Worm (Caenorhabditis elegans) whole organism, late embryonic: ENCODE results near the gene clec-175.
A peak's percentile ranks its signal among the peaks of the same experiment; 100 is the strongest.

Experiments used
- C08G9.2 ChIP-seq: sonication (generic microtip); optimal IDR thresholded peaks from 2 replicates; lab custom pipeline; 2016; ENCODE audit warnings: mild to moderate bottlenecking, missing genetic modification characterization, moderate library complexity, missing compliant biosample characterization
- C38D4.7 ChIP-seq: fragments of 200-800 bp; sonication (Bioruptor generic); optimal IDR thresholded peaks from 2 replicates; lab custom pipeline; 2018; ENCODE audit warnings: mild to moderate bottlenecking, missing genetic modification characterization, moderate library complexity, missing compliant biosample characterization
- F13H6.1 ChIP-seq: sonication (generic microtip); optimal IDR thresholded peaks from 2 replicates; lab custom pipeline; 2016; ENCODE audit warnings: missing genetic modification characterization, missing compliant biosample characterization
- Y22D7AL.16 ChIP-seq: sonication (generic microtip); optimal IDR thresholded peaks from 2 replicates; lab custom pipeline; 2016; ENCODE audit warnings: missing genetic modification characterization, missing compliant biosample characterization
- ama-1 ChIP-seq: fragments of 150-350 bp; optimal IDR thresholded peaks from 2 replicates; lab custom pipeline; 2014
- ceh-14 ChIP-seq: sonication (generic microtip); optimal IDR thresholded peaks from 2 replicates; lab custom pipeline; 2016; ENCODE audit warnings: missing genotype, missing genetic modification characterization, missing compliant biosample characterization
- ceh-18 ChIP-seq: sonication (generic microtip); optimal IDR thresholded peaks from 2 replicates; lab custom pipeline; 2016; ENCODE audit warnings: missing genetic modification characterization, missing compliant biosample characterization
- ceh-19 ChIP-seq: fragments of 200-800 bp; sonication (Bioruptor generic); optimal IDR thresholded peaks from 2 replicates; lab custom pipeline; 2018; ENCODE audit warnings: mild to moderate bottlenecking, missing genetic modification characterization, missing compliant biosample characterization
- ceh-22 ChIP-seq: sonication (generic microtip); optimal IDR thresholded peaks from 2 replicates; lab custom pipeline; 2017; ENCODE audit warnings: missing biosample characterization, missing genetic modification characterization
- ceh-24 ChIP-seq: sonication (generic microtip); optimal IDR thresholded peaks from 2 replicates; lab custom pipeline; 2016; ENCODE audit warnings: mild to moderate bottlenecking, missing genetic modification characterization, missing compliant biosample characterization
- ceh-30 ChIP-seq: fragments of 150-350 bp; optimal IDR thresholded peaks from 2 replicates; lab custom pipeline; 2014; ENCODE audit warnings: missing biosample characterization, missing genetic modification characterization
- ceh-31 ChIP-seq: sonication (generic microtip); optimal IDR thresholded peaks from 2 replicates; lab custom pipeline; 2016; ENCODE audit warnings: missing genetic modification characterization, missing compliant biosample characterization
- ceh-34 ChIP-seq: sonication (generic microtip); optimal IDR thresholded peaks from 2 replicates; lab custom pipeline; 2016; ENCODE audit warnings: mild to moderate bottlenecking, missing genetic modification characterization, missing compliant biosample characterization
- ceh-45 ChIP-seq: fragments of 200-800 bp; sonication (Bioruptor generic); IDR thresholded peaks from 2 replicates; pipeline ENCODE4 v1.3.6; 2022; ENCODE audit warnings: missing genetic modification reagents, missing genetic modification characterization, missing compliant biosample characterization
- ceh-48 ChIP-seq: sonication (generic microtip); optimal IDR thresholded peaks from 2 replicates; lab custom pipeline; 2016; ENCODE audit warnings: missing genetic modification characterization, inconsistent platforms, missing compliant biosample characterization
- ceh-6 ChIP-seq: fragments of 200-800 bp; sonication (Bioruptor generic); optimal IDR thresholded peaks from 2 replicates; lab custom pipeline; 2018; ENCODE audit warnings: mild to moderate bottlenecking, missing genetic modification characterization, missing compliant biosample characterization
- ceh-9 ChIP-seq: sonication (generic microtip); optimal IDR thresholded peaks from 2 replicates; lab custom pipeline; 2016; ENCODE audit warnings: mild to moderate bottlenecking, missing genetic modification characterization, inconsistent platforms, missing compliant biosample characterization
- dmd-4 ChIP-seq: sonication (generic microtip); optimal IDR thresholded peaks from 2 replicates; lab custom pipeline; 2016; ENCODE audit warnings: borderline replicate concordance, missing genetic modification characterization, missing compliant biosample characterization
- elt-4 ChIP-seq: sonication (generic microtip); optimal IDR thresholded peaks from 2 replicates; lab custom pipeline; 2016; ENCODE audit warnings: missing genetic modification characterization, missing compliant biosample characterization
- ets-4 ChIP-seq: sonication (generic microtip); optimal IDR thresholded peaks from 2 replicates; lab custom pipeline; 2016; ENCODE audit warnings: missing genetic modification characterization, missing compliant biosample characterization
- fkh-6 ChIP-seq: sonication (generic microtip); optimal IDR thresholded peaks from 2 replicates; lab custom pipeline; 2016; ENCODE audit warnings: missing genetic modification characterization, missing compliant biosample characterization
- gmeb-2 ChIP-seq: sonication (generic microtip); optimal IDR thresholded peaks from 2 replicates; lab custom pipeline; 2016; ENCODE audit warnings: missing genetic modification characterization, inconsistent platforms, missing compliant biosample characterization
- hlh-15 ChIP-seq: sonication (generic microtip); optimal IDR thresholded peaks from 2 replicates; lab custom pipeline; 2016; ENCODE audit warnings: missing genetic modification characterization, missing compliant biosample characterization
- hlh-30 ChIP-seq: sonication (generic microtip); optimal IDR thresholded peaks from 2 replicates; lab custom pipeline; 2017; ENCODE audit warnings: antibody characterized with exemption, missing genetic modification characterization, missing compliant biosample characterization; ENCODE audit not compliant: insufficient read depth
- hlh-6 ChIP-seq: sonication (generic microtip); optimal IDR thresholded peaks from 2 replicates; lab custom pipeline; 2016; ENCODE audit warnings: missing genotype, missing genetic modification characterization, missing compliant biosample characterization
- hlh-8 ChIP-seq: sonication (generic microtip); optimal IDR thresholded peaks from 2 replicates; lab custom pipeline; 2016; ENCODE audit warnings: missing genotype, missing genetic modification characterization, missing compliant biosample characterization
- mec-3 ChIP-seq: sonication (generic microtip); optimal IDR thresholded peaks from 2 replicates; lab custom pipeline; 2016; ENCODE audit warnings: borderline replicate concordance, missing genetic modification characterization, missing compliant biosample characterization
- nhr-11 ChIP-seq: fragments of 150-350 bp; optimal IDR thresholded peaks from 2 replicates; lab custom pipeline; 2014; ENCODE audit warnings: missing biosample characterization, missing genetic modification characterization
- nhr-232 ChIP-seq: sonication (generic microtip); optimal IDR thresholded peaks from 2 replicates; lab custom pipeline; 2016; ENCODE audit warnings: missing genetic modification characterization, missing compliant biosample characterization
- pha-2 ChIP-seq: sonication (generic microtip); optimal IDR thresholded peaks from 2 replicates; lab custom pipeline; 2017; ENCODE audit warnings: mild to moderate bottlenecking, missing genetic modification characterization, missing compliant biosample characterization
- pqm-1 ChIP-seq: sonication (generic microtip); optimal IDR thresholded peaks from 2 replicates; lab custom pipeline; 2016; ENCODE audit warnings: missing genetic modification characterization, missing compliant biosample characterization
- ref-2 ChIP-seq: sonication (generic microtip); optimal IDR thresholded peaks from 2 replicates; lab custom pipeline; 2016; ENCODE audit warnings: missing genetic modification characterization, missing compliant biosample characterization
- rnt-1 ChIP-seq: sonication (generic microtip); optimal IDR thresholded peaks from 2 replicates; lab custom pipeline; 2016; ENCODE audit warnings: missing genetic modification characterization, missing compliant biosample characterization
- sdc-2 ChIP-seq: sonication (generic microtip); optimal IDR thresholded peaks from 2 replicates; lab custom pipeline; 2016; ENCODE audit warnings: missing genotype, missing genetic modification characterization, missing compliant biosample characterization
- sox-2 ChIP-seq: fragments of 200-800 bp; sonication (Bioruptor generic); IDR thresholded peaks from 2 replicates; pipeline ENCODE4 v1.3.6; 2022; ENCODE audit warnings: missing genetic modification reagents, missing genetic modification characterization, missing compliant biosample characterization
- tbx-2 ChIP-seq: sonication (generic microtip); optimal IDR thresholded peaks from 2 replicates; lab custom pipeline; 2016; ENCODE audit warnings: missing genetic modification characterization, missing compliant biosample characterization
- unc-42 ChIP-seq: sonication (generic microtip); optimal IDR thresholded peaks from 2 replicates; lab custom pipeline; 2016; ENCODE audit warnings: missing genotype, missing genetic modification characterization, missing compliant biosample characterization
- unc-55 ChIP-seq: sonication (generic microtip); optimal IDR thresholded peaks from 2 replicates; lab custom pipeline; 2017; ENCODE audit warnings: missing biosample characterization, missing genetic modification reagents, missing genetic modification characterization
- unc-86 ChIP-seq: sonication (generic microtip); optimal IDR thresholded peaks from 2 replicates; lab custom pipeline; 2016; ENCODE audit warnings: missing genetic modification characterization, missing compliant biosample characterization
- zip-5 ChIP-seq: sonication (generic microtip); optimal IDR thresholded peaks from 2 replicates; lab custom pipeline; 2016; ENCODE audit warnings: missing genetic modification characterization, missing compliant biosample characterization
- ztf-16 ChIP-seq: sonication (generic microtip); optimal IDR thresholded peaks from 2 replicates; lab custom pipeline; 2017; ENCODE audit warnings: missing genetic modification characterization, missing compliant biosample characterization

Gene clec-175

ce11 chrIV:4445711-4446290 is 23.7 kb downstream of the clec-175 start, which contains the start of the genes wapl-1 and htz-1 (continued):
- TF ChIP-seq rnt-1, result peak; percentile 69
- no peak for TF ChIP-seq elt-4 (tag; lab: Kevin White, UChicago)
- TF ChIP-seq ceh-34 (tag; lab: Kevin White, UChicago), result peak; percentile 59
- TF ChIP-seq ceh-22 (tag; lab: Kevin White, UChicago), result peak; percentile 14
- peak; percentile 69 for TF ChIP-seq unc-55 (GFP tag; lab: Kevin White, UChicago)
- no peak for TF ChIP-seq dmd-4
- peak; percentile 10 for TF ChIP-seq hlh-8 (tag; lab: Kevin White, UChicago)
- TF ChIP-seq unc-86 (tag; lab: Kevin White, UChicago), result peak; percentile 9
- TF ChIP-seq hlh-6, result no peak
- no peak for TF ChIP-seq ceh-24 (tag; lab: Kevin White, UChicago)
- TF ChIP-seq ets-4, result no peak
- no peak for TF ChIP-seq ceh-19 (GFP tag; lab: Kevin White, UChicago)
- no peak for TF ChIP-seq pha-2
- TF ChIP-seq hlh-15 (tag; lab: Kevin White, UChicago), result no peak
- TF ChIP-seq ztf-16, result peak; percentile 19
- no peak for TF ChIP-seq C38D4.7 (GFP tag; lab: Kevin White, UChicago)
- TF ChIP-seq ref-2 (tag; lab: Kevin White, UChicago), result peak; percentile 69
- TF ChIP-seq gmeb-2 (tag; lab: Kevin White, UChicago), result no peak
- TF ChIP-seq mec-3 (tag; lab: Kevin White, UChicago), result no peak

- TF ChIP-seq unc-42, result no peak
- no peak for TF ChIP-seq hlh-6
- no peak for TF ChIP-seq ceh-19 (GFP tag; lab: Kevin White, UChicago)
- TF ChIP-seq ama-1 (lab: Kevin White, UChicago), result peak; percentile 76
- TF ChIP-seq F13H6.1, result no peak
- TF ChIP-seq pqm-1 (tag; lab: Kevin White, UChicago), result no peak
- TF ChIP-seq ceh-48, result peak; percentile 69
- TF ChIP-seq ceh-9 (tag; lab: Kevin White, UChicago), result no peak
- TF ChIP-seq C38D4.7 (GFP tag; lab: Kevin White, UChicago), result no peak
- no peak for TF ChIP-seq ceh-6 (GFP tag; lab: Kevin White, UChicago)
Observed at ce11 chrIV:4446884-4447283, 24.8 kb downstream of the clec-175 start.

ce11 chrIV:4447284-4447366 is 25.0 kb downstream of the clec-175 start, which contains the start of gene chat-1:
Gene chat-1, plus strand, starts transcription at chrIV:4447331.
- TF ChIP-seq ceh-48 (no peak), nhr-11 (no peak), Y22D7AL.16 (tag; lab: Kevin White, UChicago) (no peak), ceh-18 (tag; lab: Kevin White, UChicago) (no peak), hlh-15 (tag; lab: Kevin White, UChicago) (no peak), fkh-6 (tag; lab: Kevin White, UChicago) (no peak), ama-1 (lab: Kevin White, UChicago) (no peak), ceh-45 (GFP tag; lab: Robert Waterston, UW) (no peak), hlh-6 (no peak), zip-5 (tag; lab: Kevin White, UChicago) (no peak)

- no peak for TF ChIP-seq ceh-9 (tag; lab: Kevin White, UChicago)
- TF ChIP-seq ceh-34 (tag; lab: Kevin White, UChicago), result no peak
- TF ChIP-seq nhr-232, result no peak
- no peak for TF ChIP-seq F13H6.1
- no peak for TF ChIP-seq zip-5 (tag; lab: Kevin White, UChicago)
- no peak for TF ChIP-seq unc-42
- TF ChIP-seq ceh-45 (GFP tag; lab: Robert Waterston, UW), result no peak
Observed at ce11 chrIV:4447367-4447766, 25.2 kb downstream of the clec-175 start.

ce11 chrIV:4448343-4448742 is 26.2 kb downstream of the clec-175 start:
- TF ChIP-seq sox-2 (GFP tag; lab: Robert Waterston, UW) (peak; percentile 73), ceh-31 (tag; lab: Kevin White, UChicago) (peak; percentile 3), nhr-232 (no peak), C08G9.2 (tag; lab: Kevin White, UChicago) (no peak), ceh-30 (tag; lab: Kevin White, UChicago) (no peak), sdc-2 (tag; lab: Kevin White, UChicago) (no peak), ztf-16 (no peak), hlh-6 (no peak), hlh-30 (tag; lab: Kevin White, UChicago) (peak; percentile 45), ceh-14 (tag; lab: Kevin White, UChicago) (no peak), unc-42 (peak; percentile 10), tbx-2 (tag; lab: Kevin White, UChicago) (peak; percentile 13)
